Fruit fly (Drosophila melanogaster) whole organism, pupa: ENCODE results near the gene atms.

Experiments used
- CG10348 ChIP-seq: fragments of 200-800 bp; sonication (Bioruptor generic); IDR thresholded peaks from 2 replicates; pipeline ENCODE4 v1.3.6; 2022; ENCODE audit warnings: missing biosample characterization, missing genetic modification characterization
- CG12605 ChIP-seq: fragments of 200-800 bp; sonication (Bioruptor generic); IDR thresholded peaks from 2 replicates; pipeline ENCODE4 v1.3.6; 2022; ENCODE audit warnings: missing biosample characterization, missing genetic modification characterization
- CG13204 ChIP-seq: fragments of 200-800 bp; sonication (Bioruptor generic); optimal IDR thresholded peaks from 2 replicates; lab custom pipeline; 2018; ENCODE audit warnings: missing biosample characterization, mild to moderate bottlenecking, missing genetic modification characterization, moderate library complexity
- CG14655 ChIP-seq: fragments of 200-800 bp; sonication (Bioruptor generic); optimal IDR thresholded peaks from 3 replicates; lab custom pipeline; 2017; ENCODE audit warnings: mild to moderate bottlenecking, missing biosample characterization, missing genetic modification reagents, missing genetic modification characterization
- CG15710 ChIP-seq: fragments of 200-800 bp; sonication (Bioruptor generic); optimal IDR thresholded peaks from 2 replicates; lab custom pipeline; 2018; ENCODE audit warnings: missing biosample characterization, mild to moderate bottlenecking, missing genetic modification characterization, moderate library complexity
- CG17806 ChIP-seq: fragments of 200-800 bp; sonication (Bioruptor generic); optimal IDR thresholded peaks from 2 replicates; lab custom pipeline; 2018; ENCODE audit warnings: missing biosample characterization, mild to moderate bottlenecking, missing genetic modification characterization, moderate library complexity
- CG32121 ChIP-seq: fragments of 200-800 bp; sonication (Bioruptor generic); IDR thresholded peaks from 2 replicates; pipeline ENCODE4 v1.3.6; 2022; ENCODE audit warnings: missing biosample characterization, missing genetic modification characterization
- CG34367 ChIP-seq: fragments of 200-800 bp; sonication (Bioruptor generic); optimal IDR thresholded peaks from 2 replicates; lab custom pipeline; 2018; ENCODE audit warnings: missing biosample characterization, mild to moderate bottlenecking, missing genetic modification characterization
- CG4496 ChIP-seq: fragments of 200-800 bp; sonication (Bioruptor generic); IDR thresholded peaks from 3 replicates; pipeline ENCODE4 v1.3.6; 2022; ENCODE audit warnings: missing biosample characterization, missing genetic modification characterization
- CG8159 ChIP-seq: fragments of 200-800 bp; sonication (Bioruptor generic); optimal IDR thresholded peaks from 3 replicates; lab custom pipeline; 2018; ENCODE audit warnings: missing biosample characterization, mild to moderate bottlenecking, missing genetic modification characterization, moderate library complexity
- CG8301 ChIP-seq: fragments of 200-800 bp; sonication (Bioruptor generic); optimal IDR thresholded peaks from 2 replicates; lab custom pipeline; 2018; ENCODE audit warnings: missing biosample characterization, mild to moderate bottlenecking, missing genetic modification characterization
- CG9948 ChIP-seq: fragments of 200-800 bp; sonication (Bioruptor generic); optimal IDR thresholded peaks from 2 replicates; lab custom pipeline; 2018; ENCODE audit warnings: missing biosample characterization, mild to moderate bottlenecking, missing genetic modification characterization, moderate library complexity
- D1 ChIP-seq: fragments of 200-800 bp; sonication (Bioruptor generic); optimal IDR thresholded peaks from 2 replicates; lab custom pipeline; 2018; ENCODE audit warnings: missing biosample characterization, mild to moderate bottlenecking, missing genetic modification characterization, moderate library complexity
- EcR ChIP-seq: fragments of 200-800 bp; sonication (Bioruptor generic); optimal IDR thresholded peaks from 3 replicates; lab custom pipeline; 2019; ENCODE audit warnings: missing biosample characterization, missing genetic modification characterization, mild to moderate bottlenecking, moderate library complexity, missing genetic modification reagents
- Ets98B ChIP-seq: fragments of 200-800 bp; sonication (Bioruptor generic); IDR thresholded peaks from 2 replicates; pipeline ENCODE4 v1.3.6; 2022; ENCODE audit warnings: missing biosample characterization, missing genetic modification characterization
- Pif1A ChIP-seq: fragments of 200-800 bp; sonication (Bioruptor generic); optimal IDR thresholded peaks from 3 replicates; lab custom pipeline; 2016; ENCODE audit warnings: missing biosample characterization, missing genetic modification characterization
- Pif1B ChIP-seq: fragments of 200-800 bp; sonication (Bioruptor generic); optimal IDR thresholded peaks from 3 replicates; lab custom pipeline; 2016; ENCODE audit warnings: missing biosample characterization, missing genetic modification characterization
- Snoo ChIP-seq: fragments of 200-800 bp; sonication (Bioruptor generic); optimal IDR thresholded peaks from 3 replicates; lab custom pipeline; 2017; ENCODE audit warnings: missing biosample characterization, mild to moderate bottlenecking, missing genetic modification characterization, inconsistent platforms
- fd96Ca ChIP-seq: fragments of 200-800 bp; sonication (Bioruptor generic); IDR thresholded peaks from 3 replicates; pipeline ENCODE4 v1.3.6; 2022; ENCODE audit warnings: missing biosample characterization, missing genetic modification characterization
- gl ChIP-seq: fragments of 200-800 bp; sonication (Bioruptor generic); optimal IDR thresholded peaks from 2 replicates; lab custom pipeline; 2018; ENCODE audit warnings: missing biosample characterization, mild to moderate bottlenecking, missing genetic modification characterization
- rn ChIP-seq: fragments of 200-800 bp; sonication (Bioruptor generic); IDR thresholded peaks from 2 replicates; pipeline ENCODE4 v1.3.6; 2022; ENCODE audit warnings: missing biosample characterization, missing genetic modification characterization

Gene atms

dm6 chr3R:4797585-4797984 is 47.8 kb downstream of the atms start:
- TF ChIP-seq CG12605 (GFP tag; lab: Robert Waterston, UW) (no peak), CG10348 (GFP tag; lab: Robert Waterston, UW) (no peak), Snoo (tag; lab: Kevin White, UChicago) (no peak), Pif1B (GFP tag; lab: Kevin White, UChicago) (no peak), D1 (tag; lab: Kevin White, UChicago) (no peak), fd96Ca (no peak), Ets98B (GFP tag; lab: Robert Waterston, UW) (no peak), CG14655 (no peak), CG13204 (no peak), gl (tag; lab: Kevin White, UChicago) (no peak), CG8159 (tag; lab: Kevin White, UChicago) (no peak), CG15710 (no peak), rn (GFP tag; lab: Robert Waterston, UW) (no peak)

DNA sequence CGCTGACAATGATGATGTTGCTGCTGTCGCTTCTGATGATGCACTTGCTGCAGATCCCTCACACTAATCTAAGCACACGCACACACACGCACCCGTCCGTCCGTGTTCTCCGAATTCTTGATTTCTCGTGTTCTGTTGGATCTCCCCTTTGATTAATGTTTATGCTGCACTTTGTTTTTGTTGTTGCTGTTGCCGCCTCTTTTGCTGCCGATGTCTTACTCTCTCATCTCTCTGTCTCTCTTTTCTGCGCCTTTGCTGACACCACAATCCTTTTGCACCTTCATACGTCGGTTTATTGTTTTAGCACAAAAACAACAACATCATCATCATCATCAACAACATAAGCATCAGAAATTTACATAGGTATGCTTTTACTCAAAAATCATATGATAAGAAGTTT is 48.2 kb downstream of the atms start:
- TF ChIP-seq rn (GFP tag; lab: Robert Waterston, UW) (no peak), Pif1A (GFP tag; lab: Kevin White, UChicago) (no peak), CG8159 (tag; lab: Kevin White, UChicago) (no peak), CG32121 (GFP tag; lab: Robert Waterston, UW) (no peak), Snoo (tag; lab: Kevin White, UChicago) (no peak), CG9948 (tag; lab: Kevin White, UChicago) (no peak), CG12605 (GFP tag; lab: Robert Waterston, UW) (no peak), gl (tag; lab: Kevin White, UChicago) (no peak), CG13204 (no peak), CG15710 (no peak), Pif1B (GFP tag; lab: Kevin White, UChicago) (no peak), CG14655 (no peak), Ets98B (GFP tag; lab: Robert Waterston, UW) (no peak), fd96Ca (no peak), CG17806 (tag; lab: Kevin White, UChicago) (no peak), CG4496 (GFP tag; lab: Robert Waterston, UW) (no peak), EcR (GFP tag; lab: Kevin White, UChicago) (no peak), CG10348 (GFP tag; lab: Robert Waterston, UW) (no peak), D1 (tag; lab: Kevin White, UChicago) (no peak)
- TF ChIP-seq, all 21 proteins: peak for 0

DNA sequence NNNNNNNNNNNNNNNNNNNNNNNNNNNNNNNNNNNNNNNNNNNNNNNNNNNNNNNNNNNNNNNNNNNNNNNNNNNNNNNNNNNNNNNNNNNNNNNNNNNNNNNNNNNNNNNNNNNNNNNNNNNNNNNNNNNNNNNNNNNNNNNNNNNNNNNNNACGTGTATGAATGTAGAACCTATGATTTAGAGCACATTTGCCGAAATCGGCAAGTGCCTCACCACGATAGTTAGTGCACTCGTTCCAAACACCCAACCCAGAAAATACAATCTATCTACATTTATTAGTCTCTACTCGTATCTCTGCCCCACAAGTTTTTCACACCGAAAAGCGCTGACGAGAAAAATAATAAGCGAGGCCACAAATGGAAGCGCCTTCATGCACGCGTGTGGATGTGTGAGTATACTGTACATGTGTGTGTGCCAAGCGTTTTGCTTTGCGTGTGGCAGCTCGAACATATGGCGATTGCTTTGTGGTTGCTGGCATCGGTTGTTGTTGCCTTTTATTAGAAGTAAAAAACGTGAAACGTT is 54.4 kb downstream of the atms start:
- TF ChIP-seq fd96Ca = 0 out of 3 replicates have a peak, but pooled peaks have one; percentile 20
- no peak for TF ChIP-seq gl (tag; lab: Kevin White, UChicago)

DNA sequence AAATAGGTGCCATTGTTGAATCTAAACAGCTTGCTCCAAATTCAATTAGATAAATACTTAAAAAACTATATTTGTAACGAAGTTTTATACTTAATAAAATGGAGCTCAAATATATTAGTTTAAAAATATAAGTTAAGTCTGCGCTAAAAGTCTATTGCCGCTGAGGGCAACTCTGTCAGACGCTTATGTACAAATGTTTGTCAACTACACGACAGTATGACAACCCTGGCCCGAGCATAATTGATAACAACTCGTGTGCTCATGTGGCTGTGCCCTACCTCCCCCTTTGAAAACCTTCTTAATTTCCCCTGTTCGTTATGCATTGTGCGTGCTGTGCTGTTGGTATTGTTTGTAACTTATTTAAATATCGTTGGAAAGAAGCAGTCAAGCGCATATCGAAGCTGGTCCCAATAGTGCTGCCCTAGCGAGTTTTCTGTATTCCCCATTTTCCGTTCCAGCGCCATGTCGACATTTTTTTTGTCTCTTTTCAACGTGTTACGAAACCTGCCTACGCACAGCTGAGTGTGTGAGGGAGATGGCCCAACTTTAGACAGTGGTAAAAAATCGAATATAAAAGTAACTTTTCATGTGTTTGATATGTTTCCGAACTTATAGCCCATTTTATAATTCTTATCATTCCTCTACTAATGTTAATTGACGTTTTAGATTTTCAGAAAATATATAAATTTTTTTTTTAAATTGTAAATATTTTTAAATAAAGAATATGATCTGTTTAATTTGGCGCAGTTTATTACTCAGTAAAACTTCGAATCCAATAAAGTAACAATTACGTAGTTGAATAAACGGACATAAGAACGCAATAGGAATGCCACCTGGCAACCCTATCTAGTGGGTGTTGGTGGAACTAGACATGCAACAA is 55.2 kb downstream of the atms start:
- TF ChIP-seq Pif1A (GFP tag; lab: Kevin White, UChicago) (no peak), gl (tag; lab: Kevin White, UChicago) (no peak), EcR (GFP tag; lab: Kevin White, UChicago) (no peak), CG4496 (GFP tag; lab: Robert Waterston, UW) (no peak), CG8301 (tag; lab: Kevin White, UChicago) (peak; percentile 0), CG14655 (peak; percentile 41), CG34367 (no peak), Pif1B (GFP tag; lab: Kevin White, UChicago) (no peak), Ets98B (GFP tag; lab: Robert Waterston, UW) (no peak), CG15710 (peak; percentile 46), fd96Ca (no peak), CG8159 (tag; lab: Kevin White, UChicago) (peak; percentile 62), rn (GFP tag; lab: Robert Waterston, UW) (no peak), CG13204 (no peak), CG17806 (tag; lab: Kevin White, UChicago) (peak; percentile 16), CG10348 (GFP tag; lab: Robert Waterston, UW) (no peak), CG12605 (GFP tag; lab: Robert Waterston, UW) (no peak), Snoo (tag; lab: Kevin White, UChicago) (no peak), D1 (tag; lab: Kevin White, UChicago) (no peak), CG32121 (GFP tag; lab: Robert Waterston, UW) (no peak), CG9948 (tag; lab: Kevin White, UChicago) (peak; percentile 26)

dm6 chr3R:4806318-4806757 is 56.5 kb downstream of the atms start:
- TF ChIP-seq CG15710 (no peak), CG32121 (GFP tag; lab: Robert Waterston, UW) (0 out of 2 replicates have a peak, but pooled peaks have one; percentile 11), Pif1B (GFP tag; lab: Kevin White, UChicago) (peak; percentile 77), CG9948 (tag; lab: Kevin White, UChicago) (no peak), gl (tag; lab: Kevin White, UChicago) (peak; percentile 23), EcR (GFP tag; lab: Kevin White, UChicago) (peak; percentile 96), Ets98B (GFP tag; lab: Robert Waterston, UW) (peak; percentile 27; the same call in 1 of the 2 replicates), CG4496 (GFP tag; lab: Robert Waterston, UW) (0 out of 3 replicates have a peak, but pooled peaks have one; percentile 15), Snoo (tag; lab: Kevin White, UChicago) (peak; percentile 57), CG13204 (peak; percentile 59), CG12605 (GFP tag; lab: Robert Waterston, UW) (peak; percentile 74), Pif1A (GFP tag; lab: Kevin White, UChicago) (peak; percentile 43), CG34367 (peak; percentile 13), D1 (tag; lab: Kevin White, UChicago) (no peak), CG8159 (tag; lab: Kevin White, UChicago) (peak; percentile 3), rn (GFP tag; lab: Robert Waterston, UW) (no peak), CG8301 (tag; lab: Kevin White, UChicago) (no peak), CG17806 (tag; lab: Kevin White, UChicago) (peak; percentile 10), fd96Ca (peak; percentile 19; the same call in 1 of the 3 replicates)
- TF ChIP-seq, all 21 proteins: peak for 14
